Fruit fly (Drosophila melanogaster): ENCODE results near the gene Pus1.

Pus1 gene

DNA sequence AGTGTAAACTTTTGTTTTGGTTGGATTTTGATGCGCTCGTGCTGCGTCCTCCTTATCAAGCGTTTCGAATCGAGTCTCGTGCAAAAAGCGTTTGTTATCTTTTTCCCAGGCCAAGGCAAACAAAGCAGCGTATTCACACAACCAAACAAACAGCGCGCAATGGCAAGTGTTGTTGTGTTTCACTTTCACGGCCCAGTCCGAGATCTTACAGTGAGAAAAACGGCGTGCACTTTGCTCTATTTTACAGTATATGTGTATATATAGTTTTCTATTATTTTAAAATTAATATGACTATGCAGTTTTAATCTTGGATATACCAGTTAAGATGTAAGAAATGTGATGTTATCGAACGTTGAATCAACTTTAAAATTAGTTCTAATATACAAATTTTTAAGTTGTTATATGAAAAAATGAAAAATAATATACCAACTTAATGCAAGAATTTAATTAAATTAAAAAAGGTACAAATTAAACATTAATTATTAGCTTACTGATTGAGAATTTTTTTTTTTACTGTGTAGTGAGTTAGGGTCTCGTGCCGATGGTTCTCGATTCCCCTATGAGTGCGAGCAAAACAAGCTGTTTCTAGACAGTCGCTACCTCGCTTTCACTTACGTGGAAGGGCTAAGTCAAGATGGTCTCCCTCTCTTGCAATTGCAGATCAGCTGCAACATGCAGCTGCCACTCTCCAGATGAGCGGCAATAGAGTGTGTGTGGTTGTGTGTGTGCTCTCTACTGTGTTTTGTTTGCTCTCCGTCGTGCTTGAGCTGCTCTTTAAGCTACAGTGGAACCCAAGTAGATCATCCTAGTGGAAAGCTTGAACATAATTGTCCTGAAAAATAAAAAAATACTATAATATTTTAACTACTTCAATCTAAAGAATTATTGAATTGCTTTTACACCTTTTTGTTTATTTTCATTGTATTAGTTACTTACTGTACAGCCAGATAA lies 2.0 kb upstream of the Pus1 start (continued):
- TF ChIP-seq odd (GFP tag; optimal IDR thresholded peaks at IDR 0.05) (peak; percentile 85), tup (GFP tag; optimal IDR thresholded peaks at IDR 0.05) (no peak), CG12391 (tag; optimal IDR thresholded peaks at IDR 0.05) (peak; percentile 96), Hr3 (GFP tag; optimal IDR thresholded peaks at IDR 0.05) (peak; percentile 85), Rfx (GFP tag; IDR thresholded peaks at IDR 0.05) (peak; percentile 49), amos (GFP tag; IDR thresholded peaks at IDR 0.05; ENCODE audit: partially characterized antibody) (no peak), her (GFP tag; optimal IDR thresholded peaks at IDR 0.05) (no peak), CG11560 (tag; IDR thresholded peaks at IDR 0.05) (no peak), CG6175 (GFP tag; IDR thresholded peaks at IDR 0.05) (peak; percentile 7; the same call in 1 of the 3 replicates), tx (GFP tag; optimal IDR thresholded peaks at IDR 0.05) (no peak), ac (GFP tag; optimal IDR thresholded peaks at IDR 0.05) (peak; percentile 91), fd102C (GFP tag; optimal IDR thresholded peaks at IDR 0.05) (peak; percentile 29), ash1 (GFP tag; optimal IDR thresholded peaks at IDR 0.05) (no peak), CG5180 (GFP tag; optimal IDR thresholded peaks at IDR 0.05) (peak; percentile 77), CG16863 (GFP tag; optimal IDR thresholded peaks at IDR 0.05) (no peak), CG11723 (GFP tag; optimal IDR thresholded peaks at IDR 0.05) (peak; percentile 66), CG2712 (tag; optimal IDR thresholded peaks at IDR 0.05) (peak; percentile 98), Scr (GFP tag; IDR thresholded peaks at IDR 0.05; ENCODE audit: partially characterized antibody) (no peak), Hr39 (optimal IDR thresholded peaks at IDR 0.05) (no peak), CG8924 (tag; optimal IDR thresholded peaks at IDR 0.05) (peak; percentile 94), CG1792 (GFP tag; optimal IDR thresholded peaks at IDR 0.05) (peak; percentile 6), lola (GFP tag; optimal IDR thresholded peaks at IDR 0.05) (peak in 1 of 3 experiments; percentile 98), crc (GFP tag; optimal IDR thresholded peaks at IDR 0.05) (no peak), CG10321 (GFP tag; IDR thresholded peaks at IDR 0.05) (no peak), D (optimal IDR thresholded peaks at IDR 0.05) (no peak), D (GFP tag; optimal IDR thresholded peaks at IDR 0.05) (peak; percentile 95), ewg (GFP tag; optimal IDR thresholded peaks at IDR 0.05) (peak; percentile 72), cg (GFP tag; optimal IDR thresholded peaks at IDR 0.05) (peak; percentile 63), Vsx1 (GFP tag; optimal IDR thresholded peaks at IDR 0.05) (peak; percentile 73), Ets97D (GFP tag; optimal IDR thresholded peaks at IDR 0.05) (peak; percentile 29), CG11247 (GFP tag; IDR thresholded peaks at IDR 0.05) (peak; percentile 23), CG34224 (GFP tag; IDR thresholded peaks at IDR 0.05; ENCODE audit: partially characterized antibody) (no peak), Oli (tag; optimal IDR thresholded peaks at IDR 0.05) (peak; percentile 91), Dad (GFP tag; optimal IDR thresholded peaks at IDR 0.05) (no peak), CG9215 (GFP tag; IDR thresholded peaks at IDR 0.05) (peak; percentile 66), tap (tag; optimal IDR thresholded peaks at IDR 0.05) (peak; percentile 84), CG12659 (GFP tag; optimal IDR thresholded peaks at IDR 0.05) (peak; percentile 81), Tbp (GFP tag; optimal IDR thresholded peaks at IDR 0.05) (no peak), bowl (GFP tag; IDR thresholded peaks at IDR 0.05) (peak; percentile 28; the same call in 1 of the 2 replicates), cato (GFP tag; optimal IDR thresholded peaks at IDR 0.05; ENCODE audit: borderline replicate concordance) (peak; percentile 79), CG3847 (GFP tag; IDR thresholded peaks at IDR 0.05) (peak; percentile 61), Dip2 (GFP tag; IDR thresholded peaks at IDR 0.05) (no peak), h (optimal IDR thresholded peaks at IDR 0.05) (no peak), ab (GFP tag; optimal IDR thresholded peaks at IDR 0.05) (no peak), CG15011 (GFP tag; optimal IDR thresholded peaks at IDR 0.05) (peak; percentile 72), CG7839 (tag; optimal IDR thresholded peaks at IDR 0.05) (peak; percentile 96), CG30431 (GFP tag; optimal IDR thresholded peaks at IDR 0.05) (peak; percentile 68), Lpt (GFP tag; optimal IDR thresholded peaks at IDR 0.05) (no peak), CoRest (tag; optimal IDR thresholded peaks at IDR 0.05) (peak; percentile 95)

All from whole organism, embryonic.